Fruit fly (Drosophila melanogaster): ENCODE measurements around the gene CG32547.

- TF ChIP-seq CG31388 (GFP tag; optimal IDR thresholded peaks at IDR 0.05): no peak
- TF ChIP-seq trem (tag; optimal IDR thresholded peaks at IDR 0.05): no peak
- no peak for TF ChIP-seq BEAF-32 (GFP tag; optimal IDR thresholded peaks at IDR 0.05)
- TF ChIP-seq Ets65A (GFP tag): no peak
Measured at dm6 chrX:18437190-18437589, 42.1 kb downstream of the CG32547 start, which contains the start of gene CG6290.

All from whole organism, embryonic.